Worm (Caenorhabditis elegans): Measurements from ENCODE around the gene flr-4.

DNA sequence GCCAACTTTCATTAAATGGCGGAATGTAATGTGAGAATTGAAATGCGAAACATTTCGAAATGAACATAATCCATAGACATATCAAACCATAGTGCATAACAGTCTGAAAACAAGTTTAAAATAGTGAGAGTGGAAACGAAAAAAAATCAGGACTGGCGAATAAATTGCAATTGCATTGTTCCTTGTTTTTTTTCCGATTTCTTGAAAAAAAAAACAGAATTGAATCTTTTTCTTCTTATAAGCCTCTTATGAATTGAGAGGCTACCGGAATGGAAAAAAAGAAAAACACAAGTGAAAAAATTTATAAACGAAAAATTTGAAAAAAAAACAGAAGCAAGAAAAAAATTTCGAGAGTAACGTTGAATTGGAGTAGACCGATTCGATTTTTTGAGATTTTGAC lies 27.3 kb downstream of the flr-4 start, which contains the start of gene R07D5.2:
- TF ChIP-seq B0310.2 (tag; optimal IDR thresholded peaks at IDR 0.05) (no peak), ama-1 (optimal IDR thresholded peaks at IDR 0.05) (no peak), flt-1 (GFP tag; IDR thresholded peaks at IDR 0.05) (no peak), hnd-1 (tag; optimal IDR thresholded peaks at IDR 0.05) (no peak), scrt-1 (GFP tag; IDR thresholded peaks at IDR 0.05) (no peak), tra-4 (tag; optimal IDR thresholded peaks at IDR 0.05) (no peak)
